Fruit fly (Drosophila melanogaster) whole organism, pupa: Measurements from ENCODE around the gene CG32487.
A peak's percentile ranks its signal among the peaks of the same experiment; 100 is the strongest.

ENCODE experiments used
- CG10348 ChIP-seq: fragments of 200-800 bp; sonication (Bioruptor generic); IDR thresholded peaks from 2 replicates; pipeline ENCODE4 v1.3.6; 2022; ENCODE audit warnings: missing biosample characterization, missing genetic modification characterization
- CG12605 ChIP-seq: fragments of 200-800 bp; sonication (Bioruptor generic); IDR thresholded peaks from 2 replicates; pipeline ENCODE4 v1.3.6; 2022; ENCODE audit warnings: missing biosample characterization, missing genetic modification characterization
- CG13204 ChIP-seq: fragments of 200-800 bp; sonication (Bioruptor generic); optimal IDR thresholded peaks from 2 replicates; lab custom pipeline; 2018; ENCODE audit warnings: missing biosample characterization, mild to moderate bottlenecking, missing genetic modification characterization, moderate library complexity
- CG14655 ChIP-seq: fragments of 200-800 bp; sonication (Bioruptor generic); optimal IDR thresholded peaks from 3 replicates; lab custom pipeline; 2017; ENCODE audit warnings: mild to moderate bottlenecking, missing biosample characterization, missing genetic modification reagents, missing genetic modification characterization
- CG15710 ChIP-seq: fragments of 200-800 bp; sonication (Bioruptor generic); optimal IDR thresholded peaks from 2 replicates; lab custom pipeline; 2018; ENCODE audit warnings: missing biosample characterization, mild to moderate bottlenecking, missing genetic modification characterization, moderate library complexity
- CG17806 ChIP-seq: fragments of 200-800 bp; sonication (Bioruptor generic); optimal IDR thresholded peaks from 2 replicates; lab custom pipeline; 2018; ENCODE audit warnings: missing biosample characterization, mild to moderate bottlenecking, missing genetic modification characterization, moderate library complexity
- CG32121 ChIP-seq: fragments of 200-800 bp; sonication (Bioruptor generic); IDR thresholded peaks from 2 replicates; pipeline ENCODE4 v1.3.6; 2022; ENCODE audit warnings: missing biosample characterization, missing genetic modification characterization
- CG34367 ChIP-seq: fragments of 200-800 bp; sonication (Bioruptor generic); optimal IDR thresholded peaks from 2 replicates; lab custom pipeline; 2018; ENCODE audit warnings: missing biosample characterization, mild to moderate bottlenecking, missing genetic modification characterization
- CG4496 ChIP-seq: fragments of 200-800 bp; sonication (Bioruptor generic); IDR thresholded peaks from 3 replicates; pipeline ENCODE4 v1.3.6; 2022; ENCODE audit warnings: missing biosample characterization, missing genetic modification characterization
- CG8159 ChIP-seq: fragments of 200-800 bp; sonication (Bioruptor generic); optimal IDR thresholded peaks from 3 replicates; lab custom pipeline; 2018; ENCODE audit warnings: missing biosample characterization, mild to moderate bottlenecking, missing genetic modification characterization, moderate library complexity
- CG8301 ChIP-seq: fragments of 200-800 bp; sonication (Bioruptor generic); optimal IDR thresholded peaks from 2 replicates; lab custom pipeline; 2018; ENCODE audit warnings: missing biosample characterization, mild to moderate bottlenecking, missing genetic modification characterization
- CG9948 ChIP-seq: fragments of 200-800 bp; sonication (Bioruptor generic); optimal IDR thresholded peaks from 2 replicates; lab custom pipeline; 2018; ENCODE audit warnings: missing biosample characterization, mild to moderate bottlenecking, missing genetic modification characterization, moderate library complexity
- D1 ChIP-seq: fragments of 200-800 bp; sonication (Bioruptor generic); optimal IDR thresholded peaks from 2 replicates; lab custom pipeline; 2018; ENCODE audit warnings: missing biosample characterization, mild to moderate bottlenecking, missing genetic modification characterization, moderate library complexity
- EcR ChIP-seq: fragments of 200-800 bp; sonication (Bioruptor generic); optimal IDR thresholded peaks from 3 replicates; lab custom pipeline; 2019; ENCODE audit warnings: missing biosample characterization, missing genetic modification characterization, mild to moderate bottlenecking, moderate library complexity, missing genetic modification reagents
- Ets98B ChIP-seq: fragments of 200-800 bp; sonication (Bioruptor generic); IDR thresholded peaks from 2 replicates; pipeline ENCODE4 v1.3.6; 2022; ENCODE audit warnings: missing biosample characterization, missing genetic modification characterization
- Pif1A ChIP-seq: fragments of 200-800 bp; sonication (Bioruptor generic); optimal IDR thresholded peaks from 3 replicates; lab custom pipeline; 2016; ENCODE audit warnings: missing biosample characterization, missing genetic modification characterization
- Pif1B ChIP-seq: fragments of 200-800 bp; sonication (Bioruptor generic); optimal IDR thresholded peaks from 3 replicates; lab custom pipeline; 2016; ENCODE audit warnings: missing biosample characterization, missing genetic modification characterization
- Snoo ChIP-seq: fragments of 200-800 bp; sonication (Bioruptor generic); optimal IDR thresholded peaks from 3 replicates; lab custom pipeline; 2017; ENCODE audit warnings: missing biosample characterization, mild to moderate bottlenecking, missing genetic modification characterization, inconsistent platforms
- fd96Ca ChIP-seq: fragments of 200-800 bp; sonication (Bioruptor generic); IDR thresholded peaks from 3 replicates; pipeline ENCODE4 v1.3.6; 2022; ENCODE audit warnings: missing biosample characterization, missing genetic modification characterization
- gl ChIP-seq: fragments of 200-800 bp; sonication (Bioruptor generic); optimal IDR thresholded peaks from 2 replicates; lab custom pipeline; 2018; ENCODE audit warnings: missing biosample characterization, mild to moderate bottlenecking, missing genetic modification characterization
- rn ChIP-seq: fragments of 200-800 bp; sonication (Bioruptor generic); IDR thresholded peaks from 2 replicates; pipeline ENCODE4 v1.3.6; 2022; ENCODE audit warnings: missing biosample characterization, missing genetic modification characterization

The CG32487 gene

DNA sequence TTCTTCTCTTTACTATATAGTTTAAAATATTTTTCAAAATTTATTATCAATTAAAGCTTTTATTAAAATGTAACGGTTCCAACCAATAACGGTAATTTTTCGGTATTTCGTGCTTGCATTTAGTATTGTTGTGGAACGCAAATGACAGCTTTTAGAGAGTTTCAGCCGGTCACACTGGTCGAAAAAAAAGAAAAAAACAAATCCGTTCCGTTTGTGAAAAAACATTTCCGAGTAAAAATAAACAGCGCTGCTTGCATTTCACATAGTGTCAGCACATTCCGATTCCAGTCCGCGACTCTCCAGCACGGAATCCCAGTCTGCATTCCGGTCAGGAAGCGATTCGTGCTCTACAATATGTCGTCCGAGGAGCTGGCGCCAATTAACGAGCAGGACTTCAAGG lies 33.1 kb upstream of the CG32487 start, which contains the start of gene CG32485:
Gene CG32485, plus strand, starts transcription at position 139 of the 400 bp plus-strand sequence.
- TF ChIP-seq CG12605 (GFP tag; lab: Robert Waterston, UW), result 0 out of 2 replicates have a peak, but pooled peaks have one; percentile 43
- peak; percentile 53; the same call in 2 of the 3 replicates for TF ChIP-seq CG4496 (GFP tag; lab: Robert Waterston, UW)
- TF ChIP-seq D1 (tag; lab: Kevin White, UChicago), result no peak
- no peak for TF ChIP-seq CG10348 (GFP tag; lab: Robert Waterston, UW)
- peak; percentile 25 for TF ChIP-seq CG15710
- no peak for TF ChIP-seq rn (GFP tag; lab: Robert Waterston, UW)
- TF ChIP-seq CG32121 (GFP tag; lab: Robert Waterston, UW), result peak; percentile 42; the same call in 1 of the 2 replicates
- TF ChIP-seq CG34367 (tag; lab: Kevin White, UChicago), result no peak
- peak; percentile 17 for TF ChIP-seq CG8301 (tag; lab: Kevin White, UChicago)
- peak; percentile 2 for TF ChIP-seq gl (tag; lab: Kevin White, UChicago)
- 0 out of 3 replicates have a peak, but pooled peaks have one; percentile 11 for TF ChIP-seq fd96Ca (GFP tag; lab: Robert Waterston, UW)

DNA sequence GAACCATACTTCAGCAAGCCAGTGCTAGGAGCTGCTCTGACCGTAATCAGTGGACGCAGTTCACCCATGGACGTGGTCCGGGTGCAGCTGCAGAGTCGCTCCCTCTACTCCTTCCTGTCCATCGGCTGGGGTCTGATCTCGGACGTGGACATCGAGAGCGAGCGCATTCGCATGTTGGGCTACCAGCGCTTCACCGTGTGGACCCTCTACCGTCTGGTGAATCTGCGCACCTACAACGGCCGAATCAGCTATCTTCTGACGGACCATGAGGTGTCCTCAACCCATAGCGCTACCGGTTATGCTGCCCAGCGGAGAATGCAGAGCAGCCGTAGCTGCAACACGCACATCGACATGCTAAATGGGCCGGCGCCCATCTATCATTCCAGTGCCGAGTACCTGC lies 31.6 kb upstream of the CG32487 start:
- TF ChIP-seq CG13204, result no peak
- TF ChIP-seq Pif1B (GFP tag; lab: Kevin White, UChicago), result no peak
- no peak for TF ChIP-seq CG32121 (GFP tag; lab: Robert Waterston, UW)
- no peak for TF ChIP-seq CG17806 (tag; lab: Kevin White, UChicago)
- no peak for TF ChIP-seq D1 (tag; lab: Kevin White, UChicago)
- no peak for TF ChIP-seq CG34367 (tag; lab: Kevin White, UChicago)
- TF ChIP-seq, all 21 proteins: peak for 0

DNA sequence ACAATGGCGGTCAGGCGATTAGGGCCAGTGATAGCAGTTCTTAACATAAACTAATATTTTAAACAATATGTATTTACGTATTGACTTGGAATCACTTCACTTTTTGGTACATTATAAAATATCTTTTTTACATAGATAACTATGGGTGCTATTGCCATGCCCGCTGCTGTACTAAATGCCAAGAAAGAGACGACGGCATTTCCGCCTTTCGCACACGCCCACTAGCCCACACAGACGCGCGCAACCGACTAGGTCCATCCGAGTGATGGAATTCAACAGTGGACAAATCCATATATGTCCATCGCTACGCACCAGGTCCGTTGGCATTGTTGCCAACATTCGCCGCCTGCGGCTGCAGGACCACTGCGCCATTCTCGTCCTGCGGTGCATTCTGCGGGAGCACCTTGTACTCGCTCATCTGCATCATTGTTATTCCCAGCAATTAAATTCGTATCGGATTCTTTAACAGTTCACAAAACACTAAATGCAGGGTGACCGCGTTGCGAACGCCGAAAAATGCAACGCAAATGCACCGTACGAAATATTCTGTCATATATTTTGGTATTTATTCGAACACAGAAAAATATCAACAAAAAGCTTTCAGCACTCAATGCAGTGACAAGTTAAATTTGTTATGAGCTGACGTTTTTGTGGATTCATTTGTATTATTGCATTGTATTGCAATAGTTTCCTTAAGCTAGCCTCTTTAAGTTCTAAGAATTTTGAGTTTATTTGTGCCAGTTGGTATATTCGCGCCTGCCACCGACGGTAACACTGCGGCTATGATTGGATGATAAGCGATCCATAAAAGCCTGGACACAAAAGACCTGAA lies 29.5 kb upstream of the CG32487 start, which contains the start of the genes scramb2 and Sk2:
Gene scramb2, minus strand, starts transcription at position 488 of the 832 bp plus-strand sequence.
Gene Sk2, plus strand, starts transcription at position 763 of the 832 bp plus-strand sequence.
- TF ChIP-seq CG32121 (GFP tag; lab: Robert Waterston, UW) (peak; percentile 97), CG17806 (tag; lab: Kevin White, UChicago) (peak; percentile 96), CG8301 (tag; lab: Kevin White, UChicago) (peak; percentile 97), CG9948 (peak; percentile 96), Pif1A (peak; percentile 96), CG15710 (peak; percentile 96), CG10348 (GFP tag; lab: Robert Waterston, UW) (peak; percentile 67), Pif1B (GFP tag; lab: Kevin White, UChicago) (peak; percentile 95), CG12605 (GFP tag; lab: Robert Waterston, UW) (peak; percentile 97), Ets98B (peak; percentile 97), gl (tag; lab: Kevin White, UChicago) (peak; percentile 91), Snoo (tag; lab: Kevin White, UChicago) (peak; percentile 95), CG34367 (tag; lab: Kevin White, UChicago) (peak; percentile 95), D1 (tag; lab: Kevin White, UChicago) (no peak), CG8159 (tag; lab: Kevin White, UChicago) (peak; percentile 95), CG4496 (GFP tag; lab: Robert Waterston, UW) (peak; percentile 98), CG13204 (peak; percentile 94), rn (GFP tag; lab: Robert Waterston, UW) (peak; percentile 91), EcR (no peak), CG14655 (GFP tag; lab: Kevin White, UChicago) (peak; percentile 97), fd96Ca (GFP tag; lab: Robert Waterston, UW) (peak; percentile 97)

DNA sequence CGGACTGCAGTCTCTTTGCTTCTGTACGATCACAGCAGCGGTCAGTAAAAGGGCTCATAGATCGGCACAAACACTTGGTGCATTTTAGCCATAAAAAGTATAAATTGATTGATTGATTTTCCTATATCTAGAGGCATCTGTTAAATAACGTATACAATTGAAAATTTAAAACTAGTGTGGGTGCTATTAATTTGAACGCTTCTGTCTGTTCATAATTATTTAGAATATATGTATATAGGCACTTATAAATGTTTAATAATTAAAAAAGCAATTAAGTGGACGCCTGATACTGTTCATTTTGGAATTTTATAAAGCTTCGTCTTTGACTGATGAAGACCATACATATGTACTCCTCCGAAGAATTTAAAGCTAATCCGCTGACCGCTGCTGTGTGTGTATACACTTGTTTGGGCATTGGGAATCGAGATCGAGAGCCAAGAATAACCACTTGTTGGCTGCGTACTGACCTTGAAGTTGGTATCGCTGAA lies 28.2 kb upstream of the CG32487 start:
- peak; percentile 76 for TF ChIP-seq CG8301 (tag; lab: Kevin White, UChicago)
- peak; percentile 79 for TF ChIP-seq Snoo (tag; lab: Kevin White, UChicago)
- TF ChIP-seq CG32121 (GFP tag; lab: Robert Waterston, UW), result peak; percentile 37; the same call in 1 of the 2 replicates
- TF ChIP-seq CG15710, result peak; percentile 92
- TF ChIP-seq Pif1B (GFP tag; lab: Kevin White, UChicago), result peak; percentile 88
- no peak for TF ChIP-seq EcR
- TF ChIP-seq CG13204, result peak; percentile 48
- TF ChIP-seq CG34367 (tag; lab: Kevin White, UChicago), result peak; percentile 87
- TF ChIP-seq gl (tag; lab: Kevin White, UChicago), result peak; percentile 70
- peak; percentile 74; the same call in 1 of the 3 replicates for TF ChIP-seq CG4496 (GFP tag; lab: Robert Waterston, UW)
- TF ChIP-seq CG8159 (tag; lab: Kevin White, UChicago), result peak; percentile 94
- TF ChIP-seq Ets98B, result peak; percentile 61
- TF ChIP-seq CG10348 (GFP tag; lab: Robert Waterston, UW), result no peak
- TF ChIP-seq D1 (tag; lab: Kevin White, UChicago), result peak; percentile 89
- TF ChIP-seq CG12605 (GFP tag; lab: Robert Waterston, UW), result no peak; the same call in 1 of the 2 replicates
- no peak for TF ChIP-seq rn (GFP tag; lab: Robert Waterston, UW)
- TF ChIP-seq CG14655 (GFP tag; lab: Kevin White, UChicago), result peak; percentile 83
- peak; percentile 90 for TF ChIP-seq CG9948
- peak; percentile 32; the same call in 1 of the 3 replicates for TF ChIP-seq fd96Ca (GFP tag; lab: Robert Waterston, UW)
- peak; percentile 83 for TF ChIP-seq Pif1A
- TF ChIP-seq CG17806 (tag; lab: Kevin White, UChicago), result peak; percentile 87
